Fruit fly (Drosophila melanogaster): ENCODE measurements around the gene mTTF.
A peak's percentile ranks its signal among the peaks of the same experiment; 100 is the strongest.

mTTF gene

dm6 chr2L:14340964-14341363 lies 7.6 kb downstream of the mTTF start:
- no peak for TF ChIP-seq CG17801 (GFP tag; optimal IDR thresholded peaks at IDR 0.05; ENCODE audit: partially characterized antibody)

dm6 chr2L:14337940-14338339 lies 10.7 kb downstream of the mTTF start, which contains the start of gene CG15286:
Gene CG15286 (plus strand): TSS chr2L:14338240.
- no peak for TF ChIP-seq CG17801 (GFP tag; optimal IDR thresholded peaks at IDR 0.05; ENCODE audit: partially characterized antibody)

dm6 chr2L:14336311-14336836 lies 12.2 kb downstream of the mTTF start:
- TF ChIP-seq CG17801 (GFP tag; optimal IDR thresholded peaks at IDR 0.05; ENCODE audit: partially characterized antibody) = no peak

- no peak for TF ChIP-seq CG17801 (GFP tag; optimal IDR thresholded peaks at IDR 0.05; ENCODE audit: partially characterized antibody)
These were observed 14.6 kb downstream of the mTTF start, which contains the start of gene CG33090 for dm6 chr2L:14333965-14334364. Gene CG33090 (plus strand): TSS chr2L:14334158.

- no peak for TF ChIP-seq CG17801 (GFP tag; optimal IDR thresholded peaks at IDR 0.05; ENCODE audit: partially characterized antibody)
These were observed 29.6 kb downstream of the mTTF start for dm6 chr2L:14319005-14319404.

dm6 chr2L:14318600-14318999 lies 30.0 kb downstream of the mTTF start:
- TF ChIP-seq CG17801 (GFP tag; optimal IDR thresholded peaks at IDR 0.05; ENCODE audit: partially characterized antibody) = no peak

- TF ChIP-seq CG17801 (GFP tag; optimal IDR thresholded peaks at IDR 0.05; ENCODE audit: partially characterized antibody) = no peak
These were observed 30.6 kb downstream of the mTTF start for dm6 chr2L:14317992-14318391.

dm6 chr2L:14316704-14317103 lies 31.9 kb downstream of the mTTF start:
- no peak for TF ChIP-seq CG17801 (GFP tag; optimal IDR thresholded peaks at IDR 0.05; ENCODE audit: partially characterized antibody)

dm6 chr2L:14308661-14309060 lies 39.9 kb downstream of the mTTF start:
- no peak for TF ChIP-seq CG17801 (GFP tag; optimal IDR thresholded peaks at IDR 0.05; ENCODE audit: partially characterized antibody)

- no peak for TF ChIP-seq CG17801 (GFP tag; optimal IDR thresholded peaks at IDR 0.05; ENCODE audit: partially characterized antibody)
These were observed 40.4 kb downstream of the mTTF start for dm6 chr2L:14308232-14308631.

- no peak for TF ChIP-seq CG17801 (GFP tag; optimal IDR thresholded peaks at IDR 0.05; ENCODE audit: partially characterized antibody)
These were observed 41.1 kb downstream of the mTTF start for dm6 chr2L:14307516-14307915.

dm6 chr2L:14302478-14302877 lies 46.1 kb downstream of the mTTF start:
- no peak for TF ChIP-seq CG17801 (GFP tag; optimal IDR thresholded peaks at IDR 0.05; ENCODE audit: partially characterized antibody)

dm6 chr2L:14300718-14301361 lies 47.8 kb downstream of the mTTF start:
- TF ChIP-seq CG17801 (GFP tag; optimal IDR thresholded peaks at IDR 0.05; ENCODE audit: partially characterized antibody) = peak; percentile 5

All from ovary, adult (tissue).